Fruit fly (Drosophila melanogaster): Measurements from ENCODE around the gene Miro.
A peak's percentile ranks its signal among the peaks of the same experiment; 100 is the strongest.

Gene Miro

DNA sequence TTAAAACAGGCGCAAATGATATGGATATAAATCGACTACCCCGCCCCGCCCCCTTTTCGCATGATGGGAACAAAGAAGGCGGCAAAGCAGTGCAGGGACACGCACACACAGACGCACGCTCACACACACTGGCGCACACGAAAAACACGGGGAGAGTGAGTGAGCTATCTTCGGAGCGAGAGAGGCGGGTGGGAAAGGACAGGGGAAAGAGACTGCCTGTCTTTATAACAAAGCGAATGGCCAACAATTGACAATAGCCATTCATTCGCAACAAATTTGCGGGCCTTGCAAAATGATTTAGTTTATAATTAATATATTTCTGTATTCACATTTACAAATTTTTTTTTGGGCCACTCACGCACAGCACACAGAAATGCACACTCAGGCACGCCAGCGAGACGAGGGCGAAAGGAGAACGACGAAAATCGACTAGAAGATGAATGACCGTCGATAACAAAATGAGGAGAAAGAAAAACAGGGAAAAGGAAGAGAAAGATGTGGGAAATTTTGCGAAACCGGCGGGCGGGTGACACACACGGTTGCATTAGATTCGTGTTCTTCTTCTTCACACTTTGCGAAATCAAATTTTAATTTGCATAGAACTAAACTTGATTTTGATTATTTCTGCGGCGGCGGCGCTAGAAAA, 8.1 kb upstream of the Miro start (continued):
- TF ChIP-seq gcm (GFP tag; optimal IDR thresholded peaks at IDR 0.05) (peak; percentile 14), CG11695 (GFP tag; IDR thresholded peaks at IDR 0.05) (no peak), Ptx1 (GFP tag; IDR thresholded peaks at IDR 0.05) (no peak), eyg (GFP tag; optimal IDR thresholded peaks at IDR 0.05) (no peak), CG8290 (GFP tag; optimal IDR thresholded peaks at IDR 0.05) (no peak), CG8290 (tag; optimal IDR thresholded peaks at IDR 0.05) (peak in 1 of 2 experiments; percentile 18), Adf1 (GFP tag; IDR thresholded peaks at IDR 0.05) (no peak), HHEX (GFP tag; optimal IDR thresholded peaks at IDR 0.05) (peak; percentile 8), Camta (GFP tag; optimal IDR thresholded peaks at IDR 0.05) (no peak), Ets65A (GFP tag) (no peak), CG9727 (GFP tag; optimal IDR thresholded peaks at IDR 0.05) (no peak), chif (GFP tag; optimal IDR thresholded peaks at IDR 0.05) (no peak), slbo (GFP tag; IDR thresholded peaks at IDR 0.05) (no peak), usp (GFP tag; optimal IDR thresholded peaks at IDR 0.05) (no peak), zen (tag; optimal IDR thresholded peaks at IDR 0.05) (no peak), ato (GFP tag; IDR thresholded peaks at IDR 0.05; ENCODE audit: partially characterized antibody) (no peak), Aef1 (GFP tag; IDR thresholded peaks at IDR 0.05) (no peak), CG2120 (GFP tag; optimal IDR thresholded peaks at IDR 0.05) (no peak), danr (GFP tag; IDR thresholded peaks at IDR 0.05) (no peak), NK7.1 (GFP tag; optimal IDR thresholded peaks at IDR 0.05) (no peak), phol (tag; optimal IDR thresholded peaks at IDR 0.05) (no peak), Abd-B (GFP tag; optimal IDR thresholded peaks at IDR 0.05) (no peak), CG16779 (GFP tag; IDR thresholded peaks at IDR 0.05) (no peak), gem (tag; optimal IDR thresholded peaks at IDR 0.05) (no peak), bigmax (GFP tag; optimal IDR thresholded peaks at IDR 0.05) (no peak), CG2889 (GFP tag; IDR thresholded peaks at IDR 0.05) (no peak), pan (optimal IDR thresholded peaks at IDR 0.05) (no peak), pan (GFP tag; optimal IDR thresholded peaks at IDR 0.05 in 1 of 2, IDR thresholded peaks at IDR 0.05 in 1 of 2) (no peak), CG17568 (GFP tag; optimal IDR thresholded peaks at IDR 0.05) (no peak), CG17359 (tag; optimal IDR thresholded peaks at IDR 0.05) (no peak), Dll (GFP tag; IDR thresholded peaks at IDR 0.05; ENCODE audit: partially characterized antibody) (0 out of 4 replicates have a peak, but pooled peaks have one; percentile 26), CG8388 (GFP tag; optimal IDR thresholded peaks at IDR 0.05) (no peak), CG9932 (GFP tag; IDR thresholded peaks at IDR 0.05) (no peak), CG9876 (GFP tag; optimal IDR thresholded peaks at IDR 0.05) (no peak), CG16815 (GFP tag; optimal IDR thresholded peaks at IDR 0.05) (no peak), CG5245 (GFP tag; optimal IDR thresholded peaks at IDR 0.05) (no peak), CG1602 (GFP tag; optimal IDR thresholded peaks at IDR 0.05) (no peak), NC2α (GFP tag; optimal IDR thresholded peaks at IDR 0.05) (no peak), Sry-δ (GFP tag; optimal IDR thresholded peaks at IDR 0.05) (no peak), shn (GFP tag; optimal IDR thresholded peaks at IDR 0.05) (no peak), CG2712 (tag; optimal IDR thresholded peaks at IDR 0.05) (no peak), crol (GFP tag; IDR thresholded peaks at IDR 0.05) (peak; percentile 88), CG17385 (GFP tag; optimal IDR thresholded peaks at IDR 0.05) (peak; percentile 75), dysf (GFP tag; IDR thresholded peaks at IDR 0.05) (no peak), Hmx (GFP tag; optimal IDR thresholded peaks at IDR 0.05) (no peak), dan (GFP tag; IDR thresholded peaks at IDR 0.05) (no peak), CG3281 (GFP tag; optimal IDR thresholded peaks at IDR 0.05) (no peak), CG1832 (GFP tag; optimal IDR thresholded peaks at IDR 0.05) (no peak), CG32532 (GFP tag; IDR thresholded peaks at IDR 0.05) (0 out of 2 replicates have a peak, but pooled peaks have one; percentile 4), CG11093 (GFP tag; IDR thresholded peaks at IDR 0.05) (no peak), p53 (GFP tag; optimal IDR thresholded peaks at IDR 0.05) (no peak), CG8765 (GFP tag; IDR thresholded peaks at IDR 0.05) (no peak)

Measured in whole organism, embryonic.